Worm (Caenorhabditis elegans): ENCODE measurements around the gene cdc-48.1.

The cdc-48.1 gene

ce11 chrII:10537571-10537970, 25.6 kb downstream of the cdc-48.1 start, which contains the start of gene R166.2:
Gene R166.2, minus strand, starts transcription at chrII:10537671.
- no peak for TF ChIP-seq blmp-1 (tag; optimal IDR thresholded peaks at IDR 0.05; ENCODE audit: insufficient read depth)

- TF ChIP-seq ceh-82 (tag; optimal IDR thresholded peaks at IDR 0.05) (no peak), lin-11 (tag; optimal IDR thresholded peaks at IDR 0.05) (no peak), unc-39 (tag; optimal IDR thresholded peaks at IDR 0.05) (no peak), blmp-1 (tag; optimal IDR thresholded peaks at IDR 0.05; ENCODE audit: insufficient read depth) (no peak), mbf-1 (tag; optimal IDR thresholded peaks at IDR 0.05) (no peak), nhr-237 (tag; optimal IDR thresholded peaks at IDR 0.05) (no peak), lin-39 (tag; optimal IDR thresholded peaks at IDR 0.05) (no peak), snpc-4 (tag; optimal IDR thresholded peaks at IDR 0.05) (no peak), nhr-6 (tag; optimal IDR thresholded peaks at IDR 0.05) (no peak), elt-1 (tag; optimal IDR thresholded peaks at IDR 0.05) (no peak), unc-62 (GFP tag; optimal IDR thresholded peaks at IDR 0.05) (no peak), gmeb-1 (tag; optimal IDR thresholded peaks at IDR 0.05) (no peak), nhr-23 (tag; optimal IDR thresholded peaks at IDR 0.05) (no peak), fos-1 (tag; optimal IDR thresholded peaks at IDR 0.05) (no peak), nhr-11 (tag; optimal IDR thresholded peaks at IDR 0.05) (no peak)
These were observed 29.2 kb downstream of the cdc-48.1 start for ce11 chrII:10533985-10534384.

ce11 chrII:10531604-10532003, 31.6 kb downstream of the cdc-48.1 start:
- TF ChIP-seq nhr-21 (tag; optimal IDR thresholded peaks at IDR 0.05) (no peak), nhr-23 (tag; optimal IDR thresholded peaks at IDR 0.05) (no peak)

ce11 chrII:10530907-10531306, 32.3 kb downstream of the cdc-48.1 start:
- TF ChIP-seq nhr-77 (tag; optimal IDR thresholded peaks at IDR 0.05) (no peak), lsy-2 (tag; optimal IDR thresholded peaks at IDR 0.05) (no peak), lin-39 (tag; optimal IDR thresholded peaks at IDR 0.05) (no peak), nhr-12 (tag; optimal IDR thresholded peaks at IDR 0.05) (no peak), sma-3 (GFP tag; optimal IDR thresholded peaks at IDR 0.05) (no peak), peb-1 (tag; optimal IDR thresholded peaks at IDR 0.05) (no peak), crh-2 (tag; optimal IDR thresholded peaks at IDR 0.05) (no peak), mab-5 (tag; optimal IDR thresholded peaks at IDR 0.05) (no peak), nhr-237 (tag; optimal IDR thresholded peaks at IDR 0.05) (no peak), sem-4 (tag; optimal IDR thresholded peaks at IDR 0.05) (no peak), F13H6.1 (tag; optimal IDR thresholded peaks at IDR 0.05) (no peak), nhr-25 (tag; optimal IDR thresholded peaks at IDR 0.05) (no peak), ceh-16 (tag; optimal IDR thresholded peaks at IDR 0.05) (no peak), mdl-1 (tag; optimal IDR thresholded peaks at IDR 0.05) (no peak), unc-55 (GFP tag; optimal IDR thresholded peaks at IDR 0.05) (no peak), ZK546.5 (tag; optimal IDR thresholded peaks at IDR 0.05) (no peak), elt-1 (tag; optimal IDR thresholded peaks at IDR 0.05) (no peak)

- TF ChIP-seq nhr-11 (tag; optimal IDR thresholded peaks at IDR 0.05) (no peak), fos-1 (tag; optimal IDR thresholded peaks at IDR 0.05) (no peak), nhr-12 (tag; optimal IDR thresholded peaks at IDR 0.05) (no peak), nhr-10 (tag; optimal IDR thresholded peaks at IDR 0.05) (no peak), mbf-1 (tag; optimal IDR thresholded peaks at IDR 0.05) (no peak), nhr-237 (tag; optimal IDR thresholded peaks at IDR 0.05) (no peak), snpc-4 (tag; optimal IDR thresholded peaks at IDR 0.05) (no peak), aly-2 (tag; optimal IDR thresholded peaks at IDR 0.05) (no peak), sem-4 (tag; optimal IDR thresholded peaks at IDR 0.05) (peak; percentile 42)
These were observed 33.9 kb downstream of the cdc-48.1 start for ce11 chrII:10529218-10529751.

ce11 chrII:10527649-10528134, 35.5 kb downstream of the cdc-48.1 start, which contains the start of gene mab-10:
Gene mab-10, plus strand, starts transcription at chrII:10528084.
- TF ChIP-seq dmd-4 (tag; optimal IDR thresholded peaks at IDR 0.05), result no peak
- TF ChIP-seq F13H6.1 (tag; optimal IDR thresholded peaks at IDR 0.05), result peak; percentile 72
- TF ChIP-seq nhr-11 (tag; optimal IDR thresholded peaks at IDR 0.05), result peak; percentile 60
- TF ChIP-seq ztf-1 (GFP tag; conservative IDR thresholded peaks at IDR 0.05), result no peak
- peak in 1 of 2 experiments; percentile 34 for TF ChIP-seq lsy-2 (tag; optimal IDR thresholded peaks at IDR 0.05)
- no peak for TF ChIP-seq sma-9 (GFP tag; optimal IDR thresholded peaks at IDR 0.05)
- TF ChIP-seq sma-9 (tag; optimal IDR thresholded peaks at IDR 0.05), result no peak
- TF ChIP-seq ceh-82 (tag; optimal IDR thresholded peaks at IDR 0.05), result no peak
- no peak for TF ChIP-seq elt-1 (tag; optimal IDR thresholded peaks at IDR 0.05)
- no peak for TF ChIP-seq nhr-23 (tag; optimal IDR thresholded peaks at IDR 0.05)
- TF ChIP-seq Y55F3AM.14 (GFP tag; optimal IDR thresholded peaks at IDR 0.05), result no peak
- no peak for TF ChIP-seq ama-1 (optimal IDR thresholded peaks at IDR 0.05)
- TF ChIP-seq unc-55 (GFP tag; optimal IDR thresholded peaks at IDR 0.05), result peak; percentile 27
- TF ChIP-seq zag-1 (tag; optimal IDR thresholded peaks at IDR 0.05), result peak; percentile 83
- TF ChIP-seq fos-1 (tag; optimal IDR thresholded peaks at IDR 0.05), result peak; percentile 45
- no peak for TF ChIP-seq blmp-1 (tag; optimal IDR thresholded peaks at IDR 0.05; ENCODE audit: insufficient read depth)
- TF ChIP-seq ztf-4 (tag; optimal IDR thresholded peaks at IDR 0.05), result no peak
- TF ChIP-seq peb-1 (tag; optimal IDR thresholded peaks at IDR 0.05), result no peak
- no peak for TF ChIP-seq lin-11 (tag; optimal IDR thresholded peaks at IDR 0.05)
- no peak for TF ChIP-seq sem-4 (tag; optimal IDR thresholded peaks at IDR 0.05)
- TF ChIP-seq snpc-4 (tag; optimal IDR thresholded peaks at IDR 0.05), result no peak
- no peak for TF ChIP-seq ceh-16 (tag; optimal IDR thresholded peaks at IDR 0.05)
- no peak for TF ChIP-seq lin-13 (GFP tag; optimal IDR thresholded peaks at IDR 0.05)
- TF ChIP-seq unc-39 (tag; optimal IDR thresholded peaks at IDR 0.05), result no peak
- TF ChIP-seq gmeb-1 (tag; optimal IDR thresholded peaks at IDR 0.05), result no peak
- TF ChIP-seq nhr-237 (tag; optimal IDR thresholded peaks at IDR 0.05), result no peak
- TF ChIP-seq aly-2 (tag; optimal IDR thresholded peaks at IDR 0.05), result no peak

Data from whole organism, L2 larva.